Worm (Caenorhabditis elegans) whole organism, mixed stage, embryonic: Measurements from ENCODE around the gene cpg-7.
A peak's percentile ranks its signal among the peaks of the same experiment; 100 is the strongest.

Source experiments
- M03D4.4 ChIP-seq: sonication (generic microtip); optimal IDR thresholded peaks from 2 replicates; lab custom pipeline; 2017; ENCODE audit warnings: mild to moderate bottlenecking, missing genetic modification characterization, missing compliant biosample characterization
- bed-3 ChIP-seq: fragments of 200-800 bp; sonication (Bioruptor generic); optimal IDR thresholded peaks from 3 replicates; lab custom pipeline; 2018; ENCODE audit warnings: mild to moderate bottlenecking, missing genetic modification characterization, moderate library complexity, missing compliant biosample characterization
- blmp-1 ChIP-seq: fragments of 150-350 bp; optimal IDR thresholded peaks from 2 replicates; lab custom pipeline; 2014; ENCODE audit warnings: missing biosample characterization, missing genetic modification characterization
- ces-1 ChIP-seq: fragments of 150-350 bp; optimal IDR thresholded peaks from 2 replicates; lab custom pipeline; 2014; ENCODE audit warnings: missing biosample characterization, missing genetic modification reagents, missing genetic modification characterization
- cnd-1 ChIP-seq: fragments of 200-800 bp; sonication (Bioruptor generic); optimal IDR thresholded peaks from 2 replicates; lab custom pipeline; 2018; ENCODE audit warnings: mild to moderate bottlenecking, missing genetic modification characterization, missing compliant biosample characterization
- drap-1 ChIP-seq: fragments of 200-800 bp; sonication (Bioruptor generic); optimal IDR thresholded peaks from 3 replicates; lab custom pipeline; 2018; ENCODE audit warnings: mild to moderate bottlenecking, missing genetic modification characterization, missing compliant biosample characterization
- elt-1 ChIP-seq: sonication (generic microtip); optimal IDR thresholded peaks from 2 replicates; lab custom pipeline; 2017; ENCODE audit warnings: missing genetic modification characterization, mild to moderate bottlenecking, missing compliant biosample characterization, antibody characterized with exemption, moderate library complexity, borderline replicate concordance; ENCODE audit not compliant: insufficient read depth
- elt-3 ChIP-seq: fragments of 150-350 bp; optimal IDR thresholded peaks from 2 replicates; lab custom pipeline; 2014; ENCODE audit warnings: missing biosample characterization, missing genetic modification characterization
- flh-1 ChIP-seq: fragments of 200-800 bp; sonication (Bioruptor generic); optimal IDR thresholded peaks from 2 replicates; lab custom pipeline; 2018; ENCODE audit warnings: mild to moderate bottlenecking, missing genetic modification characterization, moderate library complexity, missing compliant biosample characterization
- ham-2 ChIP-seq: fragments of 200-800 bp; sonication (Bioruptor generic); optimal IDR thresholded peaks from 2 replicates; lab custom pipeline; 2018; ENCODE audit warnings: mild to moderate bottlenecking, missing genetic modification characterization, missing compliant biosample characterization
- hlh-1 ChIP-seq: fragments of 150-350 bp; optimal IDR thresholded peaks from 2 replicates; lab custom pipeline; 2014; ENCODE audit warnings: missing biosample characterization, missing genetic modification reagents, missing genetic modification characterization
- lin-13 ChIP-seq: fragments of 150-350 bp; optimal IDR thresholded peaks from 2 replicates; lab custom pipeline; 2014; ENCODE audit warnings: missing biosample characterization, missing genetic modification characterization
- lin-32 ChIP-seq: fragments of 200-800 bp; sonication (Bioruptor generic); optimal IDR thresholded peaks from 2 replicates; lab custom pipeline; 2018; ENCODE audit warnings: mild to moderate bottlenecking, missing genetic modification characterization, missing compliant biosample characterization
- lsy-2 ChIP-seq: fragments of 150-350 bp; optimal IDR thresholded peaks from 2 replicates; lab custom pipeline; 2014; ENCODE audit warnings: missing biosample characterization, missing genetic modification characterization
- mab-5 ChIP-seq: fragments of 150-350 bp; optimal IDR thresholded peaks from 2 replicates; lab custom pipeline; 2014; ENCODE audit warnings: missing biosample characterization, missing genetic modification characterization
- mep-1 ChIP-seq: fragments of 150-350 bp; optimal IDR thresholded peaks from 2 replicates; lab custom pipeline; 2017; ENCODE audit warnings: missing biosample characterization, missing genetic modification reagents, missing genetic modification characterization, inconsistent platforms
- mls-2 ChIP-seq: sonication (generic microtip); optimal IDR thresholded peaks from 2 replicates; lab custom pipeline; 2016; ENCODE audit warnings: mild to moderate bottlenecking, missing genetic modification characterization, moderate library complexity, missing compliant biosample characterization
- nhr-12 ChIP-seq: fragments of 150-350 bp; optimal IDR thresholded peaks from 2 replicates; lab custom pipeline; 2014; ENCODE audit warnings: missing biosample characterization, missing genetic modification characterization
- nhr-2 ChIP-seq: fragments of 150-350 bp; optimal IDR thresholded peaks from 2 replicates; lab custom pipeline; 2014; ENCODE audit warnings: missing biosample characterization, missing genetic modification characterization
- nhr-237 ChIP-seq: fragments of 150-350 bp; optimal IDR thresholded peaks from 2 replicates; lab custom pipeline; 2014; ENCODE audit warnings: missing biosample characterization, missing genetic modification characterization
- nhr-28 ChIP-seq: fragments of 150-350 bp; optimal IDR thresholded peaks from 2 replicates; lab custom pipeline; 2014; ENCODE audit warnings: missing biosample characterization, missing genetic modification characterization
- pha-4 ChIP-seq: fragments of 150-350 bp; optimal IDR thresholded peaks from 2 replicates; lab custom pipeline; 2018; ENCODE audit warnings: missing biosample characterization, missing genetic modification reagents, missing genetic modification characterization
- sem-2 ChIP-seq: fragments of 200-800 bp; sonication (Bioruptor generic); optimal IDR thresholded peaks from 2 replicates; lab custom pipeline; 2018; ENCODE audit warnings: mild to moderate bottlenecking, missing genetic modification characterization, missing compliant biosample characterization
- snpc-4 ChIP-seq: fragments of 150-350 bp; optimal IDR thresholded peaks from 2 replicates; lab custom pipeline; 2014; ENCODE audit warnings: missing biosample characterization, missing genetic modification characterization
- sptf-1 ChIP-seq: sonication (generic microtip); optimal IDR thresholded peaks from 2 replicates; lab custom pipeline; 2017; ENCODE audit warnings: mild to moderate bottlenecking, missing genetic modification characterization, moderate library complexity, missing compliant biosample characterization
- tbx-8 ChIP-seq: fragments of 200-800 bp; sonication (Bioruptor generic); optimal IDR thresholded peaks from 2 replicates; lab custom pipeline; 2018; ENCODE audit warnings: mild to moderate bottlenecking, missing genetic modification characterization, moderate library complexity, missing compliant biosample characterization
- unc-39 ChIP-seq: fragments of 150-350 bp; optimal IDR thresholded peaks from 2 replicates; lab custom pipeline; 2014; ENCODE audit warnings: missing biosample characterization, missing genetic modification characterization
- zip-8 ChIP-seq: fragments of 150-350 bp; optimal IDR thresholded peaks from 2 replicates; lab custom pipeline; 2014; ENCODE audit warnings: missing biosample characterization, missing genetic modification characterization
- ztf-11 ChIP-seq: fragments of 150-350 bp; optimal IDR thresholded peaks from 2 replicates; lab custom pipeline; 2014; ENCODE audit warnings: missing biosample characterization, missing genetic modification characterization

cpg-7 gene

DNA sequence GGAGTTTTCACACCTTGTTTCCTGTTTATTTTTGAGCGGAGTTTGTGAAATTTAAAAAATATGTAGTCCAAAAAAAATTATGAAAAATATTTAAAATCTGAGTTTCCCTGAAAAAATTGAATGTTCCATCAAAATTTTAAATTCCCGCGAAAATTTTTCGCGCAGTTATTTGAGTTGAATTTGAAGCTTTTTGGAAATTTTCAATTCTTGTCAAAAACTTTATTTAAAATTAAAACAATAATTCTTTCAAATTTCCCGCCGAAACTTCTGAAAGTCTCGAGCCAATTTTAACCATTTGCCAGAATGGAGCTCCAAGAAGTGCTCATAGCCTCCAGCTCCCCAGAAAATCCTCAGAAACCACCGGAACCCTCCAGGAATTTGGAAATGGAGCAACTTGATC, 4.6 kb downstream of the cpg-7 start, which contains the start of gene gur-4:
Gene gur-4, plus strand, starts transcription at position 301 of the 400 bp plus-strand sequence.
- TF ChIP-seq sem-2 (GFP tag; lab: Kevin White, UChicago) (no peak), nhr-28 (tag; lab: Kevin White, UChicago) (no peak), elt-1 (no peak), cnd-1 (tag; lab: Kevin White, UChicago) (no peak), pha-4 (no peak), zip-8 (tag; lab: Kevin White, UChicago) (no peak), unc-39 (no peak), bed-3 (GFP tag; lab: Kevin White, UChicago) (no peak), ham-2 (GFP tag; lab: Kevin White, UChicago) (no peak), blmp-1 (no peak), lsy-2 (tag; lab: Kevin White, UChicago) (no peak), lin-13 (tag; lab: Kevin White, UChicago) (no peak), M03D4.4 (tag; lab: Kevin White, UChicago) (no peak)
- TF ChIP-seq, all 35 proteins: peak for 0

DNA sequence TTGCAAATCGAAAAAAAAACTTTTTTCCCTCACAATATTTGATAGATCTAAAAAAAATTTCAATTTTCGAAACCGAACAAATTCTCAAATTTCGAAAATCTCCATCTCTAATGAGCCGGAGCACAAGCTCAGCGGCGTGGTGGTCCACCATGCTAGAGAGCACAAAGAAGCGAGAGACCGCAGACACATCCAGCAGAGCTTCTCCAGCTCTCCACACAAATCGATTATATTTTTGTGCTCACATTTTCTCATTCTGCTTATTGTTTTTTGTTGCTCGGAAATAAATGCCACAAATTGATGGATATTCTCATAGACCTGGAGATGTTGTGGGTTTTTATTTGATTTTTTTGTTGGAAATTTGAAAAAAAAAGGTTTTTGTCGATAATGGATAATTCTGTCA, 6.9 kb downstream of the cpg-7 start:
- TF ChIP-seq ham-2 (GFP tag; lab: Kevin White, UChicago) (no peak), mab-5 (no peak), snpc-4 (tag; lab: Kevin White, UChicago) (no peak), ces-1 (GFP tag; lab: Kevin White, UChicago) (peak; percentile 13), hlh-1 (tag; lab: Kevin White, UChicago) (no peak)

DNA sequence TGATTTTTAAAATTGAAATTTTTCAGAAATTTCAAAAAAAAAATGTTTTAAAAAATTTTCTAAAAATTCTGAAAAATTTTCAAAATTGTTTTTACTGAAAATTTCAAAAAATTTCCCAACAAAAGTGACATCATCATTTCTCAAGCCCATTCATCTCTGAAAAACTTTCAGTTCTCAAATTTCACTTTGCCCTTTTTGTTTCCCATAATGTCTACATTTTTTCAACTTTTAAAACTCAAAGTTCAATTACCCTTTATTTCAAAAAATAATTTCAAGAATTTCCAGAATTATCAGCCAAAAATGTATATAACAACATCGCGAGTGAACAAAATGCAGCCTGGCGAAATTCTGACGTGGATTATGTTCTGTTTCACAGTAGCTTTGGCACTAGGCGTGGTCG, 8.1 kb downstream of the cpg-7 start, which contains the start of gene bkip-1:
Gene bkip-1, plus strand, starts transcription at position 301 of the 400 bp plus-strand sequence.
- no peak for TF ChIP-seq tbx-8 (GFP tag; lab: Kevin White, UChicago)
- no peak for TF ChIP-seq ham-2 (GFP tag; lab: Kevin White, UChicago)
- TF ChIP-seq mep-1 = no peak
- TF ChIP-seq M03D4.4 (tag; lab: Kevin White, UChicago) = no peak
- no peak for TF ChIP-seq elt-3 (tag; lab: Kevin White, UChicago)
- no peak for TF ChIP-seq hlh-1 (tag; lab: Kevin White, UChicago)
- no peak for TF ChIP-seq mab-5

DNA sequence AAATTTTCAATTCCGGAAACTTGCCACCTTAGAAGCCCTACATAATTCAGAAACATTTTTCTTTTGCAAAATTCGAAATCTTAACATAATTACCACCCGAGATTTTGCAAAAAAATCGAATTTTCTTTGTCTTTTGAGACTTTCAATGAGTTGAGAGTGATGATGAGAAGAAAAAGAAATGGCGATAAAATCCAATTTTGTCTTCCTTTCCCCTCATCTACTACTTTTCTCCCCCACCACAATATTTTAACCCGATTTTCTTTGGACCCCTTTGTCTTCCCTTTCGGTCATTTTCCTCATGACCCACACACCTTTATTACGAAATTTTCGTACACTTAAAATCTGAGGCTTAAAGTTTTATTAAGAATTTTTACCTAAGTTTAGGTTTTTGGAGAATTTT, 10.7 kb downstream of the cpg-7 start:
- peak; percentile 88 for TF ChIP-seq ces-1 (GFP tag; lab: Kevin White, UChicago)
- TF ChIP-seq lsy-2 (tag; lab: Kevin White, UChicago) = no peak

DNA sequence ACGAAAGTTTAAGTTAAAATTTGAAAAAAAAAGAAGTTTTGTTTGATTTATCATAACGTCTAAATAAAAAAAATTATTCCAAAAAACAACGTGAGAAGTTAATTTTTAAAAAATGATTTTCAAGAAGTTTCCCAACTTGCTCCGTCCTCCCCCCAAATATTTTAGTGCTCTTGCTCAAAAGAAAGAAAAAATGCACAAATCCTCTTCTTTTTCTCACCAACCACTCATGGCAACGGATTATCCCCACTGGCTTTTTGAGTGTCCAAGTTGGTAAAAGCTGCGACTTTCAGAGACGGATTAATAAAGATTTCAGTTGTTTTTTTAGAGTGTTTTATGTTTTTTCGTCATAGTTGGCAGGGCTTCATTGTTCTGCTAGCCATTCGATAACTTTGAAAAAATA, 11.5 kb downstream of the cpg-7 start, which contains the start of gene Y39G8C.2:
Gene Y39G8C.2, minus strand, starts transcription at position 101 of the 400 bp plus-strand sequence.
- TF ChIP-seq elt-3 (tag; lab: Kevin White, UChicago) = no peak
- TF ChIP-seq zip-8 (tag; lab: Kevin White, UChicago) = no peak
- no peak for TF ChIP-seq nhr-237
- no peak for TF ChIP-seq M03D4.4 (tag; lab: Kevin White, UChicago)
- no peak for TF ChIP-seq lin-32 (GFP tag; lab: Kevin White, UChicago)
- TF ChIP-seq mls-2 (tag; lab: Kevin White, UChicago) = no peak
- TF ChIP-seq mab-5 = no peak
- no peak for TF ChIP-seq flh-1 (GFP tag; lab: Kevin White, UChicago)
- TF ChIP-seq ztf-11 (tag; lab: Kevin White, UChicago) = no peak
- no peak for TF ChIP-seq nhr-2
- TF ChIP-seq ces-1 (GFP tag; lab: Kevin White, UChicago) = no peak
- TF ChIP-seq nhr-12 (tag; lab: Kevin White, UChicago) = no peak
- TF ChIP-seq sem-2 (GFP tag; lab: Kevin White, UChicago) = no peak

DNA sequence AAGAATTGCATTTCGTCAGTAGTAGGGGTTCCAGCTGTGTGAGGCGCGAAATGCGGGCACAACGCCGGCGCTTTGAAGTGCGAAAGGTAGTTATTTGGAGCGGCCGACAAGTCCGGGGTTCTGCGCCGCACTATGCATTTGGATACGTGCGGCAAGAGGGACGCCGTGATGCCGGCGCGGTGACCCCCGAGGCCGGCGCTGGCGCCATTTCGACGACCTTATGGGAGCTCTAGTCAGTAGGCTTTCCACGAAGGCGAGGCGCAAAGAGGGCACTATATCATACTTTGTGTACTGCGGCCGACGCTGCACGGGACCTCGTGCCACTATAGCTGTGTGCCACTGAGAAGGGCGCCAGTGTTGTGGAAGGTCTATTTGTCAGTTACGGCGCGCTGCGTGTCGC, 12.2 kb downstream of the cpg-7 start:
- TF ChIP-seq nhr-12 (tag; lab: Kevin White, UChicago) = no peak
- no peak for TF ChIP-seq hlh-1 (tag; lab: Kevin White, UChicago)
- TF ChIP-seq nhr-237 = no peak
- TF ChIP-seq drap-1 (GFP tag; lab: Kevin White, UChicago) = no peak
- no peak for TF ChIP-seq elt-3 (tag; lab: Kevin White, UChicago)
- TF ChIP-seq sem-2 (GFP tag; lab: Kevin White, UChicago) = no peak
- TF ChIP-seq sptf-1 = no peak
- TF ChIP-seq ztf-11 (tag; lab: Kevin White, UChicago) = no peak
